Fruit fly (Drosophila melanogaster) whole organism, wandering third instar larva: ENCODE results near the gene Rpn11.

ENCODE experiments used
- Abd-B ChIP-seq: fragments of >200 bp; optimal IDR thresholded peaks from 2 replicates; lab custom pipeline; 2017; ENCODE audit warnings: missing biosample characterization, missing genetic modification characterization
- CG32264 ChIP-seq: fragments of 200-800 bp; sonication (Bioruptor generic); optimal IDR thresholded peaks from 2 replicates; lab custom pipeline; 2016; ENCODE audit warnings: missing biosample characterization, missing genetic modification characterization
- CG9705 ChIP-seq: fragments of 200-800 bp; sonication (Bioruptor generic); optimal IDR thresholded peaks from 2 replicates; lab custom pipeline; 2018; ENCODE audit warnings: missing biosample characterization, mild to moderate bottlenecking, missing genetic modification characterization
- CrebA ChIP-seq: fragments of 200-800 bp; sonication (Bioruptor generic); optimal IDR thresholded peaks from 2 replicates; lab custom pipeline; 2016; ENCODE audit warnings: missing biosample characterization, mild to moderate bottlenecking, missing genetic modification characterization, borderline replicate concordance
- Dfd ChIP-seq: fragments of >200 bp; optimal IDR thresholded peaks from 2 replicates; lab custom pipeline; 2017; ENCODE audit warnings: missing biosample characterization, missing genetic modification characterization
- Dif ChIP-seq: fragments of 200-275, 200-300 bp; sonication (Bioruptor generic); optimal IDR thresholded peaks from 2 replicates; lab custom pipeline; 2018; ENCODE audit warnings: missing biosample characterization, missing genetic modification characterization; ENCODE audit not compliant: partially characterized antibody
- GATAd ChIP-seq: sonication (Bioruptor generic); optimal IDR thresholded peaks from 2 replicates; lab custom pipeline; 2016; ENCODE audit warnings: missing biosample characterization, missing genetic modification characterization
- HLH106 ChIP-seq: fragments of 200-800 bp; optimal IDR thresholded peaks from 3 replicates; lab custom pipeline; 2019; ENCODE audit warnings: missing biosample characterization, mild to moderate bottlenecking, missing genetic modification characterization, moderate library complexity
- Hnf4 ChIP-seq: fragments of 200-800 bp; sonication (Bioruptor generic); optimal IDR thresholded peaks from 2 replicates; lab custom pipeline; 2016; ENCODE audit warnings: missing biosample characterization, mild to moderate bottlenecking, missing genetic modification characterization
- Hr78 ChIP-seq: fragments of >200 bp; optimal IDR thresholded peaks from 2 replicates; lab custom pipeline; 2017; ENCODE audit warnings: missing biosample characterization, missing genetic modification characterization
- Hr83 ChIP-seq: fragments of 200-300 bp; sonication (Bioruptor generic); optimal IDR thresholded peaks from 2 replicates; lab custom pipeline; 2016; ENCODE audit warnings: missing biosample characterization, mild to moderate bottlenecking, missing genetic modification characterization, moderate library complexity; ENCODE audit not compliant: poor library complexity, severe bottlenecking
- Jra ChIP-seq: sonication (Bioruptor generic); optimal IDR thresholded peaks from 2 replicates; lab custom pipeline; 2016; ENCODE audit warnings: missing biosample characterization, missing genetic modification characterization
- Mio ChIP-seq: sonication (Bioruptor generic); optimal IDR thresholded peaks from 2 replicates; lab custom pipeline; 2016; ENCODE audit warnings: missing biosample characterization, missing genetic modification characterization
- Myc ChIP-seq: fragments of >200 bp; optimal IDR thresholded peaks from 2 replicates; lab custom pipeline; 2017
- N ChIP-seq: fragments of >200 bp; optimal IDR thresholded peaks from 2 replicates; lab custom pipeline; 2018; ENCODE audit warnings: missing biosample characterization, missing external identifiers, missing genetic modification characterization
- OdsH ChIP-seq: fragments of 200-800 bp; sonication (Bioruptor generic); optimal IDR thresholded peaks from 2 replicates; lab custom pipeline; 2016; ENCODE audit warnings: missing biosample characterization, mild to moderate bottlenecking, missing genetic modification characterization
- Rel ChIP-seq, 2 experiments: fragments of 200-800 bp; sonication (Bioruptor generic) in 1 of 2; optimal IDR thresholded peaks; 2 replicates in 1 of 2; 3 replicates in 1 of 2; lab custom pipeline; 2016 to 2019; ENCODE audit warnings: mild to moderate bottlenecking in 2 of 2, missing biosample characterization in 2 of 2, missing genetic modification characterization in 2 of 2, moderate library complexity in 1 of 2
- Sp1 ChIP-seq: fragments of 200-800 bp; sonication (Bioruptor generic); optimal IDR thresholded peaks from 3 replicates; lab custom pipeline; 2019; ENCODE audit warnings: missing biosample characterization, mild to moderate bottlenecking, missing genetic modification characterization, moderate library complexity
- Vsx2 ChIP-seq: fragments of 200-300, 225-300 bp; sonication (Bioruptor generic); optimal IDR thresholded peaks from 2 replicates; lab custom pipeline; 2018; ENCODE audit warnings: missing biosample characterization, missing genetic modification characterization; ENCODE audit not compliant: partially characterized antibody
- br ChIP-seq: fragments of 200-800 bp; sonication (Bioruptor generic); optimal IDR thresholded peaks from 2 replicates; lab custom pipeline; 2016; ENCODE audit warnings: missing biosample characterization, missing genetic modification characterization
- brk ChIP-seq: fragments of 200-800 bp; sonication (Bioruptor generic); optimal IDR thresholded peaks from 2 replicates; lab custom pipeline; 2016; ENCODE audit warnings: missing biosample characterization, mild to moderate bottlenecking, missing genetic modification characterization
- dl ChIP-seq, 2 experiments: fragments of 175-275, 200-275 bp in 1 of 2; fragments of 200-275 bp in 1 of 2; sonication (Bioruptor generic); optimal IDR thresholded peaks; lab custom pipeline; 2018; ENCODE audit warnings: mild to moderate bottlenecking in 2 of 2, missing biosample characterization in 2 of 2, missing genetic modification characterization in 2 of 2, moderate library complexity in 2 of 2; ENCODE audit not compliant: partially characterized antibody in 2 of 2, insufficient read depth in 1 of 2
- dmrt93B ChIP-seq: fragments of 200-800 bp; sonication (Bioruptor generic); optimal IDR thresholded peaks from 2 replicates; lab custom pipeline; 2018; ENCODE audit warnings: missing biosample characterization, mild to moderate bottlenecking, missing genetic modification characterization
- dsf ChIP-seq: sonication (Bioruptor generic); optimal IDR thresholded peaks from 2 replicates; lab custom pipeline; 2016; ENCODE audit warnings: missing biosample characterization, missing genetic modification characterization, borderline replicate concordance
- ey ChIP-seq: fragments of 200-800 bp; sonication (Bioruptor generic); optimal IDR thresholded peaks from 2 replicates; lab custom pipeline; 2016; ENCODE audit warnings: missing biosample characterization, missing genetic modification characterization
- foxo ChIP-seq, 2 experiments: fragments of 200-800 bp; sonication (Bioruptor generic); optimal IDR thresholded peaks; 2 replicates in 1 of 2; 3 replicates in 1 of 2; lab custom pipeline; 2016 to 2017; ENCODE audit warnings: missing biosample characterization in 2 of 2, missing genetic modification characterization in 2 of 2
- fru ChIP-seq: fragments of 200-800 bp; sonication (Bioruptor generic); optimal IDR thresholded peaks from 3 replicates; lab custom pipeline; 2016; ENCODE audit warnings: missing biosample characterization, mild to moderate bottlenecking, missing genetic modification characterization
- h ChIP-seq: fragments of 200-800 bp; sonication (Bioruptor generic); optimal IDR thresholded peaks from 3 replicates; lab custom pipeline; 2016; ENCODE audit warnings: missing biosample characterization, mild to moderate bottlenecking, missing genetic modification characterization
- jim ChIP-seq: fragments of 175-275, 200-325 bp; sonication (Bioruptor generic); optimal IDR thresholded peaks from 2 replicates; lab custom pipeline; 2016; ENCODE audit warnings: missing biosample characterization, mild to moderate bottlenecking, missing genetic modification characterization
- lola ChIP-seq: fragments of >200 bp; optimal IDR thresholded peaks from 2 replicates; lab custom pipeline; 2017; ENCODE audit warnings: missing biosample characterization, missing genetic modification characterization
- pan ChIP-seq: fragments of >200 bp; optimal IDR thresholded peaks from 2 replicates; lab custom pipeline; 2017
- psq ChIP-seq: fragments of 200-800 bp; sonication (Bioruptor generic); optimal IDR thresholded peaks from 3 replicates; lab custom pipeline; 2017; ENCODE audit warnings: missing biosample characterization, mild to moderate bottlenecking, missing genetic modification characterization, moderate library complexity
- rgr ChIP-seq: fragments of 200-800 bp; sonication (Bioruptor generic); optimal IDR thresholded peaks from 3 replicates; lab custom pipeline; 2016; ENCODE audit warnings: missing biosample characterization, mild to moderate bottlenecking, missing genetic modification characterization
- sage ChIP-seq: fragments of 200-800 bp; sonication (Bioruptor generic); optimal IDR thresholded peaks from 2 replicates; lab custom pipeline; 2016; ENCODE audit warnings: missing biosample characterization, mild to moderate bottlenecking, missing genetic modification characterization
- sv ChIP-seq: fragments of 200-800 bp; sonication (Bioruptor generic); optimal IDR thresholded peaks from 3 replicates; lab custom pipeline; 2016; ENCODE audit warnings: missing biosample characterization, missing genetic modification characterization
- tai ChIP-seq: sonication (Bioruptor generic); optimal IDR thresholded peaks from 2 replicates; lab custom pipeline; 2016; ENCODE audit warnings: missing biosample characterization, missing genetic modification characterization
- usp ChIP-seq: fragments of >200 bp; optimal IDR thresholded peaks from 2 replicates; lab custom pipeline; 2017; ENCODE audit warnings: missing biosample characterization, missing genetic modification characterization
- woc ChIP-seq: sonication (Bioruptor generic); optimal IDR thresholded peaks from 2 replicates; lab custom pipeline; 2016; ENCODE audit warnings: missing biosample characterization, mild to moderate bottlenecking, missing genetic modification characterization

Gene Rpn11

DNA sequence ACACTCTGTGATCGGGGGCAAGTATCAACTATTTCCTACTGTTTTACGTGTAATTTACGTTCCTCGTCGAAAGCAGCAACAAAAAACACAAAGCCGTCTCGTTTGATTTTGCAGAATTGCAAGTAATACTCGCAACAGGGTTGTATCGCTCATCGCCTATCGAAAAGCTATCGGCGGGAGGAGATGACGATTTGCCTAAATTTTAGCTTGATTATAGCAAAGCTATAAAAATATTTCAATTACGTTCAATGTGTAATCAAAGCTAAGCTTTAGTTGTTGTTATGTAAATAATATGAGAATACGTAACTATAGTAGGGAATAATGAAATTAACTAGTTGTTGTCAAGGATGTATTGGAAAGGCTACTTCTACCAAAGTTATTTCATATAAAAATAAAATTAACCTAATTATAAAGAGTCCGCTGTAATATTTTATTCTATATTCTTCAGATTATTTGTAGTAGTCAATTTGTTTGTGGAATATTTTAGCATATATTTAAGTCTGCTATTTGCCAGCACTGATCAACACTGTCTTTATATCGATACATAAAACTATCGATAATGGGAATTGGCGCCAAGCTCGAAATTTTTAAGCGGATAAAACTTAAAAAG lies at the start of gene Rpn11:
Gene Rpn11, minus strand, starts transcription at position 146 of the 610 bp plus-strand sequence.
- TF ChIP-seq rgr (peak; percentile 42), tai (GFP tag; lab: Kevin White, UChicago) (no peak), br (GFP tag; lab: Kevin White, UChicago) (peak; percentile 43), Hnf4 (GFP tag; lab: Kevin White, UChicago) (peak; percentile 10), sage (GFP tag; lab: Kevin White, UChicago) (no peak), OdsH (GFP tag; lab: Kevin White, UChicago) (no peak), CG9705 (GFP tag; lab: Kevin White, UChicago) (peak; percentile 43), dmrt93B (GFP tag; lab: Kevin White, UChicago) (peak; percentile 39), jim (GFP tag; lab: Kevin White, UChicago) (no peak), Jra (GFP tag; lab: Kevin White, UChicago) (peak; percentile 66), CG32264 (GFP tag; lab: Kevin White, UChicago) (no peak), ey (GFP tag; lab: Kevin White, UChicago) (peak; percentile 8), foxo (GFP tag; optimal IDR thresholded peaks at IDR 0.05; lab: Kevin White, UChicago) (peak in 1 of 2 experiments; percentile 74), sv (GFP tag; lab: Kevin White, UChicago) (peak; percentile 26), fru (GFP tag; lab: Kevin White, UChicago) (peak; percentile 66), dl (GFP tag; optimal IDR thresholded peaks at IDR 0.05; lab: Kevin White, UChicago; ENCODE audit: insufficient read depth in 1 of 2, partially characterized antibody in 2 of 2) (no peak), brk (peak; percentile 54), Mio (GFP tag; lab: Kevin White, UChicago) (no peak), CrebA (no peak), psq (peak; percentile 41), Dif (GFP tag; lab: Kevin White, UChicago) (no peak), lola (GFP tag; lab: Kevin White, UChicago) (no peak), HLH106 (tag; lab: Kevin White, UChicago) (peak; percentile 69), Hr83 (GFP tag; lab: Kevin White, UChicago) (peak; percentile 5), dsf (GFP tag; lab: Kevin White, UChicago) (no peak), woc (GFP tag; lab: Kevin White, UChicago) (peak; percentile 81), usp (GFP tag; lab: Kevin White, UChicago) (no peak), GATAd (GFP tag; lab: Kevin White, UChicago) (no peak), pan (lab: Kevin White, UChicago) (no peak), Rel (GFP tag; optimal IDR thresholded peaks at IDR 0.05; lab: Kevin White, UChicago) (no peak), Rel (tag; optimal IDR thresholded peaks at IDR 0.05; lab: Kevin White, UChicago) (no peak), h (peak; percentile 69), Sp1 (GFP tag; lab: Kevin White, UChicago) (peak; percentile 73), Myc (lab: Kevin White, UChicago) (peak; percentile 91), Hr78 (GFP tag; lab: Kevin White, UChicago) (no peak), N (GFP tag; lab: Kevin White, UChicago) (no peak), Vsx2 (GFP tag; lab: Kevin White, UChicago) (no peak), Abd-B (no peak), Dfd (GFP tag; lab: Kevin White, UChicago) (no peak)

DNA sequence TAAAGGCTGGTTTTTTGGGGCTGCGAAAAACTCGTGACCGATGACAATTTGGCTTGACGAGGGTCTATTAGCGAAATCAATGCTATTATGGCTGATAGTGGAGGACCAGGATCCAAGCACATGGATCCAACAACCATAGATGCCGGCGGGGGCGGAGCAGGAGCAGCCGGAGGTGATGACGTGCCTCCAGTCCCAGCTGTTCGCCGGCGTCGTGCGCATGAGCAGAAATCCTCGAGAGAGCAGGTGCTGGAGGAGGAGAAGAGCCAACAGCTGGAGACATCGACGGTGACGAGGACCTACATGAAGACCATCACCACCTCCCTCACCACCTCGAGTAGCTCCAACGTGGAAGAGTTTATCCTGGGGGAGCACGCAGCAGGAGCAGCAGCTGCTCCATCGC lies 49.5 kb upstream of the Rpn11 start:
- TF ChIP-seq dl (GFP tag; optimal IDR thresholded peaks at IDR 0.05; lab: Kevin White, UChicago; ENCODE audit: insufficient read depth in 1 of 2, partially characterized antibody in 2 of 2) (no peak), Hr83 (GFP tag; lab: Kevin White, UChicago) (no peak), Dif (GFP tag; lab: Kevin White, UChicago) (no peak), N (GFP tag; lab: Kevin White, UChicago) (no peak), woc (GFP tag; lab: Kevin White, UChicago) (no peak), Vsx2 (GFP tag; lab: Kevin White, UChicago) (no peak), usp (GFP tag; lab: Kevin White, UChicago) (no peak), ey (GFP tag; lab: Kevin White, UChicago) (no peak), rgr (no peak), br (GFP tag; lab: Kevin White, UChicago) (no peak), fru (GFP tag; lab: Kevin White, UChicago) (no peak), dmrt93B (GFP tag; lab: Kevin White, UChicago) (no peak), psq (no peak), Hnf4 (GFP tag; lab: Kevin White, UChicago) (no peak), Hr78 (GFP tag; lab: Kevin White, UChicago) (no peak), Jra (GFP tag; lab: Kevin White, UChicago) (no peak), CrebA (no peak)
